Worm (Caenorhabditis elegans) whole organism, mixed stage, embryonic: Measurements from ENCODE around the gene ser-7.

ENCODE experiments used
- mls-2 ChIP-seq: sonication (generic microtip); optimal IDR thresholded peaks from 2 replicates; lab custom pipeline; 2016; ENCODE audit warnings: mild to moderate bottlenecking, missing genetic modification characterization, moderate library complexity, missing compliant biosample characterization
- nhr-237 ChIP-seq: fragments of 150-350 bp; optimal IDR thresholded peaks from 2 replicates; lab custom pipeline; 2014; ENCODE audit warnings: missing biosample characterization, missing genetic modification characterization
- snpc-4 ChIP-seq: fragments of 150-350 bp; optimal IDR thresholded peaks from 2 replicates; lab custom pipeline; 2014; ENCODE audit warnings: missing biosample characterization, missing genetic modification characterization
- sptf-1 ChIP-seq: sonication (generic microtip); optimal IDR thresholded peaks from 2 replicates; lab custom pipeline; 2017; ENCODE audit warnings: mild to moderate bottlenecking, missing genetic modification characterization, moderate library complexity, missing compliant biosample characterization
- unc-62 ChIP-seq: fragments of 150-350 bp; optimal IDR thresholded peaks from 2 replicates; lab custom pipeline; 2014; ENCODE audit warnings: missing biosample characterization, missing genetic modification reagents, missing genetic modification characterization

- TF ChIP-seq unc-62 (GFP tag; lab: Kevin White, UChicago): no peak
- no peak for TF ChIP-seq sptf-1
- TF ChIP-seq snpc-4 (tag; lab: Kevin White, UChicago): no peak
- no peak for TF ChIP-seq nhr-237
- TF ChIP-seq mls-2: no peak
Observed at ce11 chrX:2632869-2633268, 40.5 kb upstream of the ser-7 start.
